Worm (Caenorhabditis elegans): ENCODE results near the gene C26H9A.3.
A peak's percentile ranks its signal among the peaks of the same experiment; 100 is the strongest.
"Not testable (repeated sequence)": the region's sequence is repeated elsewhere in the genome, so short reads cannot be mapped to it uniquely, and the experiment has no call there.

C26H9A.3 gene

DNA sequence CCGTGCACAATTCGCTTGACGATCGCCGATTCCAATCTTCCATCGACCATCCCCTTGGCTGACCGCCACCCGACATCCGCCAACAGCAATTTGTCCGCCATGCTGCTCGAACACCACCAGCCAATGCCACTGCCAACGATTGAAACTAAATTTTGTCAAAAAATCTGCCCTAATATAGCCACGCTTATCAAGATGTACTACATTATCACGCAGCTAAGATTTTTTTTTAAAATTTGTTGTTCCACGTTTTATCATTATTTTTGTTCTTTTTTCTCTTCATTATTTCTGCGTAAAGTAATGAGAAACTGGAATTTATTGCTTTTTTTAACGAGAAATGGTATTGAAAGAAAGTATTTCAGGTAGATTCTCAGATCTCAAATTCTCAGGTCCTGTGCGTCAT, at the start of gene C26H9A.3:
Gene C26H9A.3, minus strand, starts transcription at position 101 of the 400 bp plus-strand sequence.
- not testable (repeated sequence) for TF ChIP-seq sea-2 (GFP tag; IDR thresholded peaks at IDR 0.05); lin-26 (GFP tag; IDR thresholded peaks at IDR 0.05); somi-1 (GFP tag; optimal IDR thresholded peaks at IDR 0.05)

DNA sequence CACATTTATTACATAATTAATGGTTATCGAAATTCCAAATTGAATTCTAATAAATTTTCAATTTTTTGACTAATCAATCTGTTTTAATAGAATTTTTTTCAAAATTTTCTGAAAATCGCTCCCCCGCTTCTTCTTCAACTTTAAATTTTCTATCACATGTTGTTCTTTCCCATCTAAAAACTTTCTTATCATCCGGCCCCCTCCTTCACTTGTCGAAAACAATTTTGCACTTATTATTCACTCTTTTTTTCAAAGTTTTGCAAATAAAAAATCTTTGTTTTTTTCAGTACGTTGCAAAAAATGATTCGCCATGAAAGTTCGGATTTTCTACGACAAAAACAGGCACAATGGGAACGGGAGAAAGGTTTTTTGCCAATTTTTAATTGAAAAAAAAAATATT, 49.2 kb upstream of the C26H9A.3 start, which contains the start of gene T23B5.3:
Gene T23B5.3, plus strand, starts transcription at position 301 of the 400 bp plus-strand sequence.
- no peak for TF ChIP-seq zim-3 (tag; optimal IDR thresholded peaks at IDR 0.05)
- TF ChIP-seq F39B2.1 (GFP tag; IDR thresholded peaks at IDR 0.05), result no peak
- TF ChIP-seq pha-4 (tag; optimal IDR thresholded peaks at IDR 0.05), result no peak
- no peak for TF ChIP-seq lsl-1 (GFP tag; optimal IDR thresholded peaks at IDR 0.05)
- no peak for TF ChIP-seq ekl-4 (GFP tag; IDR thresholded peaks at IDR 0.05)
- TF ChIP-seq dox-1 (GFP tag; IDR thresholded peaks at IDR 0.05), result no peak
- no peak for TF ChIP-seq akir-1 (GFP tag; optimal IDR thresholded peaks at IDR 0.05)
- no peak for TF ChIP-seq chd-7 (tag; optimal IDR thresholded peaks at IDR 0.05)
- no peak for TF ChIP-seq ztf-28 (GFP tag; IDR thresholded peaks at IDR 0.05)
- TF ChIP-seq snpc-1.3 (tag; optimal IDR thresholded peaks at IDR 0.05; ENCODE audit: insufficient read depth), result no peak
- TF ChIP-seq lin-35 (GFP tag; optimal IDR thresholded peaks at IDR 0.05), result no peak
- TF ChIP-seq rcor-1 (GFP tag; IDR thresholded peaks at IDR 0.05), result no peak

DNA sequence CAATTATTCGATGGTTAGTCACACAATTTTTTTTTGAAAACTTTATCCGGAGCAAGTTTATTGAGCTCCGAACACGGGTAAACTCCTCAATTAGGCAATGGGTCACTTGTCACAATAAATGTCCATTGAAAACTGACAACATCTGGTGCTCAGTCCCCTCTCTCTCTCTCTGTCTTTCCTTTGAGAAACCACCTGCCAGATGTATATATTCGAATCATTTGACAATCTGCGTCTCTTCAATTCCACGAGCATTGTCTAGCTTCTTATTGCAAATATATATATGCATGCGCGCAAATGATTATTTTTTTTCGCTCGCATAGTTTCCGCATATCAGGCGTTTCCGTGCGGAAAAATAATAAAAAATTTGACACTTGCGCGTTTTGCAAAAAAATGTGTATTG, 46.6 kb upstream of the C26H9A.3 start:
- TF ChIP-seq mel-28 (tag; optimal IDR thresholded peaks at IDR 0.05; ENCODE audit: borderline replicate concordance) (no peak), ztf-26 (tag; optimal IDR thresholded peaks at IDR 0.05) (no peak), somi-1 (GFP tag; optimal IDR thresholded peaks at IDR 0.05) (no peak), ekl-4 (GFP tag; IDR thresholded peaks at IDR 0.05) (no peak)

DNA sequence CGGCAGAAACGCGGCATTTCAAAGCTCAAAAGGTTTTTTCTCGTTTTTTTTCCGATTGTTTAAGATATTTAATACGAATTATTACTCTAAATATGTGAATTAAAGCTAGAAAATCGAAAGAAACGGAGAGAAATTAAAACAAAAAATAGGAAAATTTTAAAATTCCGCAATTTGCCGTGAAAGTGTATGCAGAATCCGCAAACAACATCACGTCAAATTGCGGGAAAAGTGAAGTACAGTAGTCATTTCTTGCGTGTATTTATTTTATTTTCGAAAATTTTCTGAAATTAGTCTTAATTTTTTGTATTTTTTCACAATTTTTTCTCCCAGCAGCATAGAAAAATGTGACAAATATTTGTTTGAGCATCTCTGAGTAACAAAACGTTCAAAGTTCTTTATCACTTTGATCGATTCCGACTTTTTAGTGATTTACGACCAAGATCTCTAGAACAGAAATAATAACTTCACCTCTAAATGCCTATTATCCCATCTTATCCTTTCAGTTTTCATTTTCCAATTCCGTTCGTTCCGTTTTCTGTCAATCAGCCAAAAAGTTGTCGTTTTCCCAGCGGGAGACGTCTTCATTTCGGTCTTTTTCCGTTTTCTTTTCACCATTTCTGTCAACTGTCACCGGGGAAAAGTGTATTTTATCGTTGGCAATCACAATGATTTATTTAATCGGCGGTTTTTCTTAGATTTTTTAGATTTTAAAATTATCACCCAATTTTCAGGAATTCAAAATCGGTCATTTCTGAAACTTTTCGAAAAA, 45.8 kb upstream of the C26H9A.3 start:
- no peak for TF ChIP-seq lsy-27 (tag; optimal IDR thresholded peaks at IDR 0.05; ENCODE audit: borderline replicate concordance, insufficient read depth)
- TF ChIP-seq D2030.7 (GFP tag; IDR thresholded peaks at IDR 0.05), result peak; percentile 49; the same call in 1 of the 2 replicates
- TF ChIP-seq F22D6.2 (tag; optimal IDR thresholded peaks at IDR 0.05), result no peak
- TF ChIP-seq mxl-1 (tag; optimal IDR thresholded peaks at IDR 0.05), result no peak
- peak; percentile 39 for TF ChIP-seq F49E8.2 (tag; optimal IDR thresholded peaks at IDR 0.05; ENCODE audit: insufficient read depth)
- TF ChIP-seq atf-7 (tag; optimal IDR thresholded peaks at IDR 0.05), result no peak
- no peak for TF ChIP-seq snpc-4 (GFP tag; optimal IDR thresholded peaks at IDR 0.05)
- peak in 2 of 4 experiments; percentile 14 to 31 for TF ChIP-seq snpc-4 (tag; optimal IDR thresholded peaks at IDR 0.05)
- TF ChIP-seq lin-54 (GFP tag; optimal IDR thresholded peaks at IDR 0.05), result peak; percentile 49
- TF ChIP-seq F10E7.11 (tag; optimal IDR thresholded peaks at IDR 0.05), result no peak
- TF ChIP-seq snpc-1.3 (tag; optimal IDR thresholded peaks at IDR 0.05; ENCODE audit: insufficient read depth), result peak; percentile 54
- peak; percentile 51; the same call in 1 of the 2 replicates for TF ChIP-seq madf-6 (GFP tag; IDR thresholded peaks at IDR 0.05)
- TF ChIP-seq ets-4 (GFP tag; optimal IDR thresholded peaks at IDR 0.05), result no peak
- no peak; the same call in 1 of the 2 replicates for TF ChIP-seq madf-8 (GFP tag; conservative IDR thresholded peaks at IDR 0.05)
- no peak for TF ChIP-seq ztf-6 (GFP tag; IDR thresholded peaks at IDR 0.05)
- TF ChIP-seq snpc-3.4 (tag; optimal IDR thresholded peaks at IDR 0.05), result peak; percentile 10
- TF ChIP-seq lsl-1 (GFP tag; optimal IDR thresholded peaks at IDR 0.05), result peak; percentile 80
- no peak for TF ChIP-seq rcor-1 (GFP tag; IDR thresholded peaks at IDR 0.05)
- peak; percentile 23; the same call in 1 of the 2 replicates for TF ChIP-seq hmg-1.2 (GFP tag; IDR thresholded peaks at IDR 0.05)
- TF ChIP-seq tbp1 (GFP tag; optimal IDR thresholded peaks at IDR 0.05), result peak; percentile 17

All from whole organism, young adult.